Worm (Caenorhabditis elegans): ENCODE results near the gene sqrd-1.
A peak's percentile ranks its signal among the peaks of the same experiment; 100 is the strongest.

sqrd-1 gene

ce11 chrIV:14219714-14220113, at the start of gene sqrd-1:
Gene sqrd-1, plus strand, starts transcription at chrIV:14219871.
- no peak for TF ChIP-seq nhr-12 (tag; optimal IDR thresholded peaks at IDR 0.05)
- no peak for TF ChIP-seq ceh-82 (tag; optimal IDR thresholded peaks at IDR 0.05)
- TF ChIP-seq sma-9 (GFP tag; optimal IDR thresholded peaks at IDR 0.05): peak; percentile 71
- no peak for TF ChIP-seq sma-9 (tag; optimal IDR thresholded peaks at IDR 0.05)
- TF ChIP-seq R02D3.7 (tag; optimal IDR thresholded peaks at IDR 0.05): no peak
- TF ChIP-seq fos-1 (tag; optimal IDR thresholded peaks at IDR 0.05): peak; percentile 1
- TF ChIP-seq zag-1 (tag; optimal IDR thresholded peaks at IDR 0.05): no peak
- no peak for TF ChIP-seq ztf-11 (tag; optimal IDR thresholded peaks at IDR 0.05)
- peak; percentile 15 for TF ChIP-seq elt-1 (tag; optimal IDR thresholded peaks at IDR 0.05)
- no peak for TF ChIP-seq nhr-77 (tag; optimal IDR thresholded peaks at IDR 0.05)
- TF ChIP-seq snpc-4 (tag; optimal IDR thresholded peaks at IDR 0.05): no peak
- no peak for TF ChIP-seq dmd-4 (tag; optimal IDR thresholded peaks at IDR 0.05)
- peak; percentile 95 for TF ChIP-seq nhr-129 (tag; optimal IDR thresholded peaks at IDR 0.05)
- peak; percentile 41 for TF ChIP-seq nhr-25 (tag; optimal IDR thresholded peaks at IDR 0.05)
- no peak for TF ChIP-seq crh-2 (tag; optimal IDR thresholded peaks at IDR 0.05)
- no peak for TF ChIP-seq nhr-237 (tag; optimal IDR thresholded peaks at IDR 0.05)
- peak; percentile 36 for TF ChIP-seq gmeb-1 (tag; optimal IDR thresholded peaks at IDR 0.05)
- peak; percentile 40 for TF ChIP-seq ama-1 (optimal IDR thresholded peaks at IDR 0.05)
- no peak for TF ChIP-seq nhr-11 (tag; optimal IDR thresholded peaks at IDR 0.05)
- TF ChIP-seq mdl-1 (tag; optimal IDR thresholded peaks at IDR 0.05): no peak
- TF ChIP-seq lsy-2 (tag; optimal IDR thresholded peaks at IDR 0.05): peak in 1 of 2 experiments; percentile 51
- TF ChIP-seq ZK546.5 (tag; optimal IDR thresholded peaks at IDR 0.05): no peak
- peak; percentile 10 for TF ChIP-seq F13H6.1 (tag; optimal IDR thresholded peaks at IDR 0.05)
- TF ChIP-seq C34F6.9 (tag; optimal IDR thresholded peaks at IDR 0.05): peak; percentile 15

- TF ChIP-seq skn-1 (tag; optimal IDR thresholded peaks at IDR 0.05) (no peak), crh-2 (tag; optimal IDR thresholded peaks at IDR 0.05) (no peak), mdl-1 (tag; optimal IDR thresholded peaks at IDR 0.05) (no peak), lin-13 (GFP tag; optimal IDR thresholded peaks at IDR 0.05) (no peak), F13H6.1 (tag; optimal IDR thresholded peaks at IDR 0.05) (no peak), ama-1 (optimal IDR thresholded peaks at IDR 0.05) (no peak), lin-11 (tag; optimal IDR thresholded peaks at IDR 0.05) (no peak), sem-4 (tag; optimal IDR thresholded peaks at IDR 0.05) (no peak), mbf-1 (tag; optimal IDR thresholded peaks at IDR 0.05) (no peak), zag-1 (tag; optimal IDR thresholded peaks at IDR 0.05) (no peak), unc-39 (tag; optimal IDR thresholded peaks at IDR 0.05) (no peak), nhr-11 (tag; optimal IDR thresholded peaks at IDR 0.05) (no peak)
Measured at ce11 chrIV:14172181-14172580, 47.5 kb upstream of the sqrd-1 start, which contains the start of gene R05A10.4. Gene R05A10.4, plus strand, starts transcription at chrIV:14172481.

- TF ChIP-seq nhr-12 (tag; optimal IDR thresholded peaks at IDR 0.05) (no peak), mbf-1 (tag; optimal IDR thresholded peaks at IDR 0.05) (no peak), nhr-6 (tag; optimal IDR thresholded peaks at IDR 0.05) (no peak), nhr-11 (tag; optimal IDR thresholded peaks at IDR 0.05) (no peak), lin-13 (GFP tag; optimal IDR thresholded peaks at IDR 0.05) (no peak), zag-1 (tag; optimal IDR thresholded peaks at IDR 0.05) (no peak), egl-27 (tag; optimal IDR thresholded peaks at IDR 0.05) (no peak), ztf-1 (GFP tag; conservative IDR thresholded peaks at IDR 0.05) (no peak), alr-1 (tag; optimal IDR thresholded peaks at IDR 0.05) (no peak), nhr-25 (tag; optimal IDR thresholded peaks at IDR 0.05) (no peak), elt-1 (tag; optimal IDR thresholded peaks at IDR 0.05) (no peak), nhr-23 (tag; optimal IDR thresholded peaks at IDR 0.05) (no peak), blmp-1 (tag; optimal IDR thresholded peaks at IDR 0.05; ENCODE audit: insufficient read depth) (no peak), F13H6.1 (tag; optimal IDR thresholded peaks at IDR 0.05) (no peak), dmd-4 (tag; optimal IDR thresholded peaks at IDR 0.05) (no peak), elt-3 (tag; optimal IDR thresholded peaks at IDR 0.05) (no peak), lin-39 (tag; optimal IDR thresholded peaks at IDR 0.05) (no peak), fos-1 (tag; optimal IDR thresholded peaks at IDR 0.05) (no peak), ztf-11 (tag; optimal IDR thresholded peaks at IDR 0.05) (no peak)
Measured at ce11 chrIV:14176373-14176772, 43.3 kb upstream of the sqrd-1 start, which contains the start of gene R05A10.3. Gene R05A10.3, minus strand, starts transcription at chrIV:14176473.

- TF ChIP-seq peb-1 (tag; optimal IDR thresholded peaks at IDR 0.05): no peak
- TF ChIP-seq Y55F3AM.14 (GFP tag; optimal IDR thresholded peaks at IDR 0.05): no peak
- TF ChIP-seq skn-1 (tag; optimal IDR thresholded peaks at IDR 0.05): no peak
Measured at ce11 chrIV:14177058-14177457, 42.6 kb upstream of the sqrd-1 start, which contains the start of gene R05A10.2. Gene R05A10.2, plus strand, starts transcription at chrIV:14177271.
